Worm (Caenorhabditis elegans): ENCODE data around the gene srb-11.

Gene srb-11

DNA sequence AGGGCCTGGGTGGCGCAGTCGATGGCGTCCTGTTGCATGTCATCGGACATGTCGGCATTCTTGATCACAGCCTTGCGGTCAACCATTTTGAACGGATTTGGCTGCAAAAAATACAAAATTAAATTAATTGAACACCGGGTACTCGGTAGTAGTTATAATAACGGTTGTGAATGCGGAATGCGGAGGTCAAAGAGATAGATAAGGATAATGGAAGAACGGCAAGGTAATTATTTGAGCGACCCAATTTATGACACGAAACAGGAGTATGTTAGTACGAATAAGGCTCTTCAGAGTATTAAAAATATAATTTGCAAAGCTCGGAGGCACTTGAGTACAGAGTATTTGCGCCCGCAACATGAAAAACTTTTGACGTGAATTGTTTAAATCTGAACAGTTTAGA lies 29.0 kb downstream of the srb-11 start, which contains the start of gene dlc-1:
dlc-1 (minus strand) TSS at position 101 of the 400 bp plus-strand sequence.
- TF ChIP-seq hmg-11 (tag; optimal IDR thresholded peaks at IDR 0.05) = no peak
- TF ChIP-seq sea-2 (GFP tag; optimal IDR thresholded peaks at IDR 0.05) = no peak

DNA sequence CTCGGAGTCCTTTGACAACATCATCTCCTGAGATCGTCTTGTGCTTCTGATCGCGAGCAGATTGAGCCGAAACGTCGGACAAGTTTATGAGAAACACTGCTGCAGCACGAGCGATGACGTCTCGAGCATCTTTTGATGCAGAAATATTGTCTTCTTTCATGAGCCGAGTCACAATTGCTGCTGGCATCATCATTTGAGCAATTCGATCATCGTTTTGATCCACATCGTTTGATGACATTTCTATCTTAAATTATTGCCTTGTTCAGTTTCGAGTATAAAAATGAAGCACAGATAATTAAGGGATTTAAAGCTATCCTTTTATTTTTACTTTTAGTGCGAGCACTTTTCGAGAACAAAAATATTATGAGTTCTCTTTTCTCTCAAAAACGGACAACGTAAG lies 30.1 kb downstream of the srb-11 start, which contains the start of gene T26A5.8:
T26A5.8 (minus strand) TSS at position 247 of the 400 bp plus-strand sequence.
- TF ChIP-seq aly-2 (tag; optimal IDR thresholded peaks at IDR 0.05) (no peak), ZK546.5 (tag; optimal IDR thresholded peaks at IDR 0.05) (no peak), elt-1 (tag; optimal IDR thresholded peaks at IDR 0.05) (no peak), fkh-2 (tag; optimal IDR thresholded peaks at IDR 0.05) (no peak), elt-2 (tag; optimal IDR thresholded peaks at IDR 0.05) (peak; percentile 20), mdl-1 (tag; optimal IDR thresholded peaks at IDR 0.05) (no peak), nhr-67 (tag; optimal IDR thresholded peaks at IDR 0.05) (no peak), sea-2 (GFP tag; optimal IDR thresholded peaks at IDR 0.05) (no peak), hmg-11 (tag; optimal IDR thresholded peaks at IDR 0.05) (no peak), pha-4 (tag; optimal IDR thresholded peaks at IDR 0.05) (no peak), nfya-1 (tag; optimal IDR thresholded peaks at IDR 0.05; ENCODE audit: insufficient read depth) (peak; percentile 10), pqm-1 (tag; optimal IDR thresholded peaks at IDR 0.05) (no peak), R02D3.7 (tag; optimal IDR thresholded peaks at IDR 0.05) (no peak), ztf-4 (tag; optimal IDR thresholded peaks at IDR 0.05) (no peak), jun-1 (tag; optimal IDR thresholded peaks at IDR 0.05) (no peak), ama-1 (optimal IDR thresholded peaks at IDR 0.05) (peak; percentile 96), nhr-43 (tag; optimal IDR thresholded peaks at IDR 0.05; ENCODE audit: poor library complexity, severe bottlenecking) (peak; percentile 40), nhr-11 (tag; optimal IDR thresholded peaks at IDR 0.05) (no peak), lsy-12 (tag; optimal IDR thresholded peaks at IDR 0.05) (peak; percentile 30)

DNA sequence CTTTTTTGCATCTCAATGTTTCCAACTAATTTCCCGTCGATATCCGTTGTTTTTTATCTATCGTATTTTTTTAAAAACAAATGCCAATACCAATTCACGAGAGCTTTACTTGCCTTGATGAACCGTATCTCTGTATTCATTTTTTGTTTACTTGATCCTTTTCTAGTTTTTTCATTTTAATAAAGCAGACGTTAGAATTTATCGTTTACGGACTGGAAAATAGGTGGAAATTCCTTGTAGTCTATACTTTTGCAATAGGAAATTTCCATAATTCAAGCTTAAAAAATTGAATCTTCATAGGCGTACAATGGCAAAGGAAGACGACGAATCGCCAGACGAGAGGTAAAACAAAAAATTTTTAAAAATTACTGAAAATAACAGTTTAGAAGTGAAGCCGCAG lies 32.9 kb downstream of the srb-11 start, which contains the start of gene algn-1:
algn-1 (plus strand) TSS at position 301 of the 400 bp plus-strand sequence.
- TF ChIP-seq nhr-67 (tag; optimal IDR thresholded peaks at IDR 0.05) (no peak), egl-27 (tag; optimal IDR thresholded peaks at IDR 0.05) (no peak), elt-3 (tag; optimal IDR thresholded peaks at IDR 0.05) (no peak), nfya-1 (tag; optimal IDR thresholded peaks at IDR 0.05; ENCODE audit: insufficient read depth) (no peak), nhr-12 (tag; optimal IDR thresholded peaks at IDR 0.05) (no peak), lin-15B (tag; optimal IDR thresholded peaks at IDR 0.05) (no peak), ztf-11 (tag; optimal IDR thresholded peaks at IDR 0.05) (no peak), fkh-10 (GFP tag; optimal IDR thresholded peaks at IDR 0.05) (no peak), eor-1 (tag; optimal IDR thresholded peaks at IDR 0.05) (no peak), lsy-12 (tag; optimal IDR thresholded peaks at IDR 0.05) (no peak), ceh-16 (tag; optimal IDR thresholded peaks at IDR 0.05) (no peak), lin-39 (tag; optimal IDR thresholded peaks at IDR 0.05) (no peak), R02D3.7 (tag; optimal IDR thresholded peaks at IDR 0.05) (no peak), elt-1 (tag; optimal IDR thresholded peaks at IDR 0.05) (no peak), jun-1 (tag; optimal IDR thresholded peaks at IDR 0.05) (no peak), nhr-77 (tag; optimal IDR thresholded peaks at IDR 0.05) (no peak), ceh-28 (tag; optimal IDR thresholded peaks at IDR 0.05) (no peak), nhr-237 (tag; optimal IDR thresholded peaks at IDR 0.05) (no peak)

DNA sequence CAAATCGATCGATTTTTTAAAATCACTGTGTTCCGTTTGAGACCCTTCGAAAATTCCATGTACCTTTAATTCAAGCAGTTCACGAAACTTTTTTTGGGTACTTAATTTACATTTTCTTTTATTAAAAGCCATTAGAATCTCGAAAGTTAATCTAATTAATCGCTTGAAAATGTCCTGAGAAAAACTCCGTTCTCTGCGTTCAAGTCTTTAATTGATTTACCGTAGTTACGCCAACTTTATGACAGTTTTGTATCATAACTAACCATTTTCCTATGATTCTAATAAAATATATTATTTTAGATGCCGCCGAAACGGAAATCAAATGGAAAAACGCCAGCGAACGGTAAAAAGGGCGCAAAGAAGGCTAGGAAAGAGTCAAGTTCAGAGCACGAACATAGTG lies 38.5 kb downstream of the srb-11 start, which contains the start of gene jhdm-1:
jhdm-1 (plus strand) TSS at position 301 of the 400 bp plus-strand sequence.
- TF ChIP-seq aly-2 (tag; optimal IDR thresholded peaks at IDR 0.05) = no peak
- TF ChIP-seq ztf-4 (tag; optimal IDR thresholded peaks at IDR 0.05) = no peak
- no peak for TF ChIP-seq nhr-25 (tag; optimal IDR thresholded peaks at IDR 0.05)
- no peak for TF ChIP-seq nhr-77 (tag; optimal IDR thresholded peaks at IDR 0.05)
- TF ChIP-seq mml-1 (tag; optimal IDR thresholded peaks at IDR 0.05) = no peak
- no peak for TF ChIP-seq mdl-1 (tag; optimal IDR thresholded peaks at IDR 0.05)
- TF ChIP-seq lsy-12 (tag; optimal IDR thresholded peaks at IDR 0.05) = no peak
- TF ChIP-seq jun-1 (tag; optimal IDR thresholded peaks at IDR 0.05) = no peak
- no peak for TF ChIP-seq unc-39 (tag; optimal IDR thresholded peaks at IDR 0.05)
- no peak for TF ChIP-seq lin-39 (tag; optimal IDR thresholded peaks at IDR 0.05)
- no peak for TF ChIP-seq pqm-1 (tag; optimal IDR thresholded peaks at IDR 0.05)
- TF ChIP-seq ceh-16 (tag; optimal IDR thresholded peaks at IDR 0.05) = no peak
- TF ChIP-seq pha-4 (tag; optimal IDR thresholded peaks at IDR 0.05) = no peak
- no peak for TF ChIP-seq nhr-76 (tag; optimal IDR thresholded peaks at IDR 0.05)
- TF ChIP-seq nhr-28 (tag; optimal IDR thresholded peaks at IDR 0.05) = no peak
- TF ChIP-seq egl-27 (tag; optimal IDR thresholded peaks at IDR 0.05) = no peak
- no peak for TF ChIP-seq hmg-11 (tag; optimal IDR thresholded peaks at IDR 0.05)
- TF ChIP-seq fkh-10 (GFP tag; optimal IDR thresholded peaks at IDR 0.05) = no peak
- no peak for TF ChIP-seq ceh-28 (tag; optimal IDR thresholded peaks at IDR 0.05)
- no peak for TF ChIP-seq skn-1 (tag; optimal IDR thresholded peaks at IDR 0.05)

All from whole organism, L3 larva.